Fruit fly (Drosophila melanogaster) whole organism, prepupa: Measurements from ENCODE around the gene CG32817.

Experiments
- Blimp-1 ChIP-seq: fragments of 200-800 bp; sonication (Bioruptor generic); optimal IDR thresholded peaks from 3 replicates; lab custom pipeline; 2017; ENCODE audit warnings: missing biosample characterization, missing genetic modification characterization, mild to moderate bottlenecking, moderate library complexity, missing genetic modification reagents
- CG10631 ChIP-seq: fragments of 200-800 bp; sonication (Bioruptor generic); optimal IDR thresholded peaks from 2 replicates; lab custom pipeline; 2016; ENCODE audit warnings: missing biosample characterization, missing genetic modification characterization
- CG11294 ChIP-seq: fragments of 200-800 bp; sonication (Bioruptor generic); IDR thresholded peaks from 2 replicates; pipeline ENCODE4 v1.3.6; 2022; ENCODE audit warnings: missing biosample characterization, missing genetic modification characterization
- CG11762 ChIP-seq: fragments of 200-800 bp; sonication (Bioruptor generic); optimal IDR thresholded peaks from 3 replicates; lab custom pipeline; 2016; ENCODE audit warnings: missing biosample characterization, missing genetic modification characterization; ENCODE audit not compliant: insufficient read depth
- CG11902 ChIP-seq: fragments of 200-800 bp; sonication (Bioruptor generic); optimal IDR thresholded peaks from 3 replicates; lab custom pipeline; 2016; ENCODE audit warnings: missing biosample characterization, missing genetic modification characterization
- CG15336 ChIP-seq: fragments of 200-800 bp; sonication (Bioruptor generic); IDR thresholded peaks from 2 replicates; pipeline ENCODE4 v1.3.6; 2022; ENCODE audit warnings: missing biosample characterization, missing genetic modification characterization
- CG1621 ChIP-seq: fragments of 200-800 bp; sonication (Bioruptor generic); optimal IDR thresholded peaks from 3 replicates; lab custom pipeline; 2018; ENCODE audit warnings: missing biosample characterization, mild to moderate bottlenecking, missing genetic modification characterization
- CG3032 ChIP-seq: fragments of 200-800 bp; optimal IDR thresholded peaks from 2 replicates; lab custom pipeline; 2019; ENCODE audit warnings: missing biosample characterization, mild to moderate bottlenecking, missing genetic modification characterization, moderate library complexity
- CG31627 ChIP-seq: fragments of 200-800 bp; sonication (Bioruptor generic); optimal IDR thresholded peaks from 3 replicates; lab custom pipeline; 2016; ENCODE audit warnings: missing biosample characterization, missing genetic modification characterization
- CG32006 ChIP-seq: fragments of 200-800 bp; sonication (Bioruptor generic); optimal IDR thresholded peaks from 3 replicates; lab custom pipeline; 2017; ENCODE audit warnings: missing biosample characterization, mild to moderate bottlenecking, missing genetic modification characterization
- CG3919 ChIP-seq: fragments of 200-800 bp; sonication (Bioruptor generic); optimal IDR thresholded peaks from 3 replicates; lab custom pipeline; 2016; ENCODE audit warnings: missing biosample characterization, missing genetic modification characterization
- CG4318 ChIP-seq: fragments of 200-800 bp; sonication (Bioruptor generic); optimal IDR thresholded peaks from 3 replicates; lab custom pipeline; 2017; ENCODE audit warnings: missing biosample characterization, mild to moderate bottlenecking, missing genetic modification characterization
- CG6276 ChIP-seq: fragments of 200-800 bp; sonication (Bioruptor generic); optimal IDR thresholded peaks from 2 replicates; lab custom pipeline; 2017; ENCODE audit warnings: missing biosample characterization, mild to moderate bottlenecking, missing genetic modification characterization
- CG6792 ChIP-seq: fragments of 200-800 bp; sonication (Bioruptor generic); optimal IDR thresholded peaks from 3 replicates; lab custom pipeline; 2016; ENCODE audit warnings: missing biosample characterization, missing genetic modification characterization
- CG6854 ChIP-seq: fragments of 200-800 bp; sonication (Bioruptor generic); optimal IDR thresholded peaks from 2 replicates; lab custom pipeline; 2017; ENCODE audit warnings: missing biosample characterization, mild to moderate bottlenecking, missing genetic modification characterization
- CG8119 ChIP-seq: fragments of 200-800 bp; sonication (Bioruptor generic); IDR thresholded peaks from 3 replicates; pipeline ENCODE4 v1.3.6; 2022; ENCODE audit warnings: missing biosample characterization, missing genetic modification characterization
- CG8319 ChIP-seq: fragments of 200-800 bp; sonication (Bioruptor generic); optimal IDR thresholded peaks from 3 replicates; lab custom pipeline; 2016; ENCODE audit warnings: missing biosample characterization, missing genetic modification characterization
- CG9139 ChIP-seq: fragments of 200-800 bp; sonication (Bioruptor generic); optimal IDR thresholded peaks from 3 replicates; lab custom pipeline; 2017; ENCODE audit warnings: missing biosample characterization, mild to moderate bottlenecking, missing genetic modification characterization
- Eip75B ChIP-seq: fragments of 200-800 bp; sonication (Bioruptor generic); optimal IDR thresholded peaks from 3 replicates; lab custom pipeline; 2016; ENCODE audit warnings: missing biosample characterization, missing genetic modification characterization
- Eip78C ChIP-seq: fragments of 200-800 bp; sonication (Bioruptor generic); peaks from one replicate; lab custom pipeline; 2016; ENCODE audit warnings: missing biosample characterization, missing genetic modification characterization
- Eip93F ChIP-seq: fragments of 200-800 bp; sonication (Bioruptor generic); optimal IDR thresholded peaks from 2 replicates; lab custom pipeline; 2016; ENCODE audit warnings: missing biosample characterization, mild to moderate bottlenecking, missing genetic modification characterization
- Ets21C ChIP-seq: fragments of 200-800 bp; sonication (Bioruptor generic); optimal IDR thresholded peaks from 3 replicates; lab custom pipeline; 2016; ENCODE audit warnings: missing biosample characterization, missing genetic modification characterization
- Ets96B ChIP-seq: fragments of 200-800 bp; optimal IDR thresholded peaks from 2 replicates; lab custom pipeline; 2019; ENCODE audit warnings: missing biosample characterization, mild to moderate bottlenecking, missing genetic modification characterization, moderate library complexity
- Gug ChIP-seq: fragments of 200-800 bp; sonication (Bioruptor generic); IDR thresholded peaks from 2 replicates; pipeline ENCODE4 v1.3.6; 2022; ENCODE audit warnings: missing biosample characterization, missing genetic modification characterization
- Hr38 ChIP-seq: sonication (Bioruptor generic); optimal IDR thresholded peaks from 2 replicates; lab custom pipeline; 2016; ENCODE audit warnings: missing biosample characterization, missing genetic modification characterization
- Hr39 ChIP-seq: fragments of 200-800 bp; sonication (Bioruptor generic); optimal IDR thresholded peaks from 2 replicates; lab custom pipeline; 2016; ENCODE audit warnings: missing biosample characterization, missing genetic modification characterization
- Lpt ChIP-seq: fragments of 200-800 bp; sonication (Bioruptor generic); optimal IDR thresholded peaks from 3 replicates; lab custom pipeline; 2016; ENCODE audit warnings: missing biosample characterization, missing genetic modification characterization
- Met ChIP-seq: fragments of 200-800 bp; sonication (Bioruptor generic); optimal IDR thresholded peaks from 3 replicates; lab custom pipeline; 2016; ENCODE audit warnings: missing biosample characterization, missing genetic modification characterization
- OdsH ChIP-seq: fragments of 200-800 bp; sonication (Bioruptor generic); optimal IDR thresholded peaks from 3 replicates; lab custom pipeline; 2016; ENCODE audit warnings: missing biosample characterization, missing genetic modification characterization
- Sox14 ChIP-seq: fragments of 200-800 bp; sonication (Bioruptor generic); optimal IDR thresholded peaks from 3 replicates; lab custom pipeline; 2016; ENCODE audit warnings: missing biosample characterization, missing genetic modification characterization
- achi ChIP-seq: fragments of 200-800 bp; sonication (Bioruptor generic); optimal IDR thresholded peaks from 3 replicates; lab custom pipeline; 2016; ENCODE audit warnings: missing biosample characterization, missing genetic modification characterization
- cyc ChIP-seq: fragments of 200-800 bp; sonication (Bioruptor generic); optimal IDR thresholded peaks from 3 replicates; lab custom pipeline; 2016; ENCODE audit warnings: missing biosample characterization, missing genetic modification characterization
- dac ChIP-seq: fragments of 200-800 bp; sonication (Bioruptor generic); optimal IDR thresholded peaks from 2 replicates; lab custom pipeline; 2017; ENCODE audit warnings: missing biosample characterization, mild to moderate bottlenecking, missing genetic modification characterization
- dsx ChIP-seq: fragments of 200-800 bp; optimal IDR thresholded peaks from 3 replicates; lab custom pipeline; 2019; ENCODE audit warnings: missing biosample characterization, mild to moderate bottlenecking, missing genetic modification characterization, moderate library complexity; ENCODE audit not compliant: poor library complexity, severe bottlenecking
- eg ChIP-seq: fragments of 200-800 bp; sonication (Bioruptor generic); IDR thresholded peaks from 3 replicates; pipeline ENCODE4 v1.3.6; 2022; ENCODE audit warnings: missing biosample characterization, missing genetic modification characterization
- fd85E ChIP-seq: fragments of 200-800 bp; sonication (Bioruptor generic); optimal IDR thresholded peaks from 3 replicates; lab custom pipeline; 2016; ENCODE audit warnings: missing biosample characterization, missing genetic modification characterization
- fkh ChIP-seq: fragments of 200-800 bp; sonication (Bioruptor generic); optimal IDR thresholded peaks from 3 replicates; lab custom pipeline; 2017; ENCODE audit warnings: missing biosample characterization, mild to moderate bottlenecking, missing genetic modification characterization, moderate library complexity
- lz ChIP-seq: fragments of 200-800 bp; sonication (Bioruptor generic); optimal IDR thresholded peaks from 3 replicates; lab custom pipeline; 2016; ENCODE audit warnings: missing biosample characterization, missing genetic modification characterization
- net ChIP-seq: fragments of 200-800 bp; sonication (Bioruptor generic); optimal IDR thresholded peaks from 3 replicates; lab custom pipeline; 2016; ENCODE audit warnings: missing biosample characterization, missing genetic modification characterization
- pdm3 ChIP-seq: fragments of 200-800 bp; sonication (Bioruptor generic); optimal IDR thresholded peaks from 3 replicates; lab custom pipeline; 2016; ENCODE audit warnings: missing biosample characterization, missing genetic modification characterization
- spab ChIP-seq: fragments of 200-800 bp; sonication (Bioruptor generic); optimal IDR thresholded peaks from 2 replicates; lab custom pipeline; 2017; ENCODE audit warnings: missing biosample characterization, mild to moderate bottlenecking, missing genetic modification characterization, missing genetic modification reagents
- ss ChIP-seq, 2 experiments: fragments of 200-800 bp; sonication (Bioruptor generic); optimal IDR thresholded peaks; 2 replicates in 1 of 2; 3 replicates in 1 of 2; lab custom pipeline; 2017 to 2018; ENCODE audit warnings: mild to moderate bottlenecking in 2 of 2, missing biosample characterization in 2 of 2, missing genetic modification characterization in 2 of 2, moderate library complexity in 1 of 2
- topi ChIP-seq: fragments of 200-800 bp; sonication (Bioruptor generic); optimal IDR thresholded peaks from 3 replicates; lab custom pipeline; 2016; ENCODE audit warnings: missing biosample characterization, missing genetic modification characterization
- vri ChIP-seq: fragments of 200-800 bp; sonication (Bioruptor generic); optimal IDR thresholded peaks from 3 replicates; lab custom pipeline; 2016; ENCODE audit warnings: missing biosample characterization, mild to moderate bottlenecking, missing genetic modification characterization

CG32817 gene

DNA sequence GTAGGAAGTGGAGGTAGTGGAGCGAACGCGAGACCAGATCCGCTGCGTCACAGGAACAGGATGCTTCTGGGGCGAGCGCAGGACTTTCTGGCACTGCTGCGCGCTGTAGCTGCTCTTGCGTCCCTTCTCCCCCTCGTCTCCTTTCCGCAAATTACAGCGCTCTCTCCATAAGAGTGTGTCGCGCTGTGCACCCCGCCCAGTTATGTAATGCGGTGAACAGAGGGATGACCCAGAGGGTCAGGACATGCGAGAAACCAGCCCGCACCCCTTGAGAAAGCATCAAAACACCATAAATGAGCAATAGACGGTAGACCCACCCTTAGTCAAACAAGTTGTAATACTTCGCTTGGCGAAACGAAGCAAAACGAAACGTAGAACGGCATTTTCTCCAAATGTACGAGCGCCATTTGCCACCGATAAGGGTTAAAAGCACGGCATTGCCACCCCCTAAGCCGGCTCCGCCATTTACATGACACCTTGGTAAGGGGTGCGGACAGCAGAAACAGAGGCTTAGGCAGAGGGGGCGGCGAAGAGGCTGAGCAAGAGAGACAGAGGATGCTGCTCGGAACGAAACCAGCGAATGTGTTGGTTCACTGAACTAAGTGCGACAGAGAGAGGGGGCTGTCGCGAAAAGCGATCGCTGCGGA, 41.5 kb downstream of the CG32817 start:
- TF ChIP-seq CG8119 (GFP tag; lab: Robert Waterston, UW) = no peak
- TF ChIP-seq Gug (GFP tag; lab: Robert Waterston, UW) = no peak
- peak; percentile 50 for TF ChIP-seq Eip78C
- TF ChIP-seq ss (GFP tag; optimal IDR thresholded peaks at IDR 0.05; lab: Kevin White, UChicago) = peak in 1 of 2 experiments; percentile 7
- no peak for TF ChIP-seq cyc
- peak; percentile 12 for TF ChIP-seq vri (GFP tag; lab: Kevin White, UChicago)

DNA sequence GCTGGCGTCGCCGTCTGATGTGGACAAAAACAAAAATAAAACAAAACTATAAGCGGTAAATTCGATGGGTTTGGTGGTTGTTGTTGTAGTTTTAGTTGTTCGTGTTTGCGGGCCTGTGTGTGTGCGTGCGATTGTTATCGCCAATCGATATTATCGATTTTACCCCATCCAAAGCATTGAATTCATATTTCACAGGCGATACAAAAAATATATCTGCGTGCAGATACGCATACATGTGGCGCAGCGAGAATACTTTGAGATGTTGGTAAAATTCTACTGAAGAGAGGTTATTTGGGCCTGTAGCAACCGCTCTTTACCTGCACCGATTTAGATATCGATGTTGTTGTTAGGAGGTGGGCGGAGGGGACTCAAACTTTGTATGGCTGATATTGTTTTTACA, 42.8 kb downstream of the CG32817 start:
- no peak for TF ChIP-seq CG31627 (GFP tag; lab: Kevin White, UChicago)
- TF ChIP-seq CG32006 (GFP tag; lab: Kevin White, UChicago) = no peak
- peak; percentile 23 for TF ChIP-seq Eip78C
- TF ChIP-seq, all 60 proteins: peak for 1

DNA sequence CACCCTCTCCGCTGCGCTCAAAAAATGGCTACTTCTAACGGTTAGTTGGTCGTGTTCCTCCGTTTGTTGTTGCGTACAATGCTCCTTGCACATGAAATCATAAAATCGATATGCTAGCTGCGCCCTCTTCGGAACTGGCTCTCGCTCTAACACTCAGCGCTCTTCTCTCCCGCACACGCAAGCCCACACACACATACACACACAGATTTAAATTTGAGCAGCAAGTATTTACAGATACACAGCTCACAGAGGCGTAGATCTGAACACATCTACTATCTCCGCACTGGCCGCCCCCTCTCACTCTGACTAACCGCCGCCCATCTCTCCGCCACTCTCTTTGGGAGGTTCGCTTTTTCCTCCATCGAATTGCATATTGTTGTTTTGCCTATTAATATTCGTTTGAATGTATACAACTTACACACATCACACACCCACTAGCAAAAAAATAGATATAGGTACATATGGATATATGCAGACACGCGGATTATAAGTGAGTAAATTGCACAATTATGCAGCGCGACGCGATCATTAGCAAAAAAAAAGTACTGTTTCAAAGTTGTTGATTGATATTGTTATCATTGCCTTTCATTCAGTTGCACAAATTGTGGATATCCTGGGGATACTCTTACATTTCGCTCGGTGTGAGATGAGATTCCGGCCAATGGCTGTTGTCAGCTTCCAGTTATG, 43.6 kb downstream of the CG32817 start:
- TF ChIP-seq fkh (GFP tag; lab: Kevin White, UChicago) = peak; percentile 91
- peak; percentile 55; the same call in 1 of the 3 replicates for TF ChIP-seq CG8119 (GFP tag; lab: Robert Waterston, UW)
- no peak for TF ChIP-seq fd85E (GFP tag; lab: Kevin White, UChicago)
- TF ChIP-seq CG3032 (tag; lab: Kevin White, UChicago) = peak; percentile 43
- TF ChIP-seq dac (GFP tag; lab: Kevin White, UChicago) = peak; percentile 61
- peak; percentile 16 for TF ChIP-seq Eip93F (GFP tag; lab: Kevin White, UChicago)
- TF ChIP-seq OdsH (GFP tag; lab: Kevin White, UChicago) = peak; percentile 72
- TF ChIP-seq CG11762 (GFP tag; lab: Kevin White, UChicago) = peak; percentile 52
- peak; percentile 74 for TF ChIP-seq cyc
- peak; percentile 58 for TF ChIP-seq CG8319 (GFP tag; lab: Kevin White, UChicago)
- peak; percentile 82 for TF ChIP-seq Lpt (GFP tag; lab: Kevin White, UChicago)
- peak; percentile 25 for TF ChIP-seq CG10631 (GFP tag; lab: Kevin White, UChicago)
- TF ChIP-seq Eip78C = peak; percentile 51
- TF ChIP-seq CG9139 = no peak
- TF ChIP-seq dsx (GFP tag; lab: Kevin White, UChicago) = peak; percentile 45
- TF ChIP-seq Sox14 (GFP tag; lab: Kevin White, UChicago) = peak; percentile 75
- peak; percentile 61 for TF ChIP-seq achi
- peak; percentile 67 for TF ChIP-seq Ets21C (GFP tag; lab: Kevin White, UChicago)
- peak; percentile 13 for TF ChIP-seq spab (GFP tag; lab: Kevin White, UChicago)
- TF ChIP-seq net = peak; percentile 65
- TF ChIP-seq Ets96B = peak; percentile 48
- TF ChIP-seq Hr38 (GFP tag; lab: Kevin White, UChicago) = peak; percentile 59
- peak; percentile 56; the same call in 1 of the 2 replicates for TF ChIP-seq CG11294 (GFP tag; lab: Robert Waterston, UW)
- TF ChIP-seq eg = peak; percentile 82
- peak; percentile 70 for TF ChIP-seq topi
- peak; percentile 47 to 59 for TF ChIP-seq ss (GFP tag; optimal IDR thresholded peaks at IDR 0.05; lab: Kevin White, UChicago)
- peak; percentile 45 for TF ChIP-seq CG15336 (GFP tag; lab: Robert Waterston, UW)
- peak; percentile 50 for TF ChIP-seq CG4318 (GFP tag; lab: Kevin White, UChicago)
- TF ChIP-seq CG31627 (GFP tag; lab: Kevin White, UChicago) = peak; percentile 84
- peak; percentile 84 for TF ChIP-seq vri (GFP tag; lab: Kevin White, UChicago)
- TF ChIP-seq Hr39 (GFP tag; lab: Kevin White, UChicago) = peak; percentile 77
- TF ChIP-seq CG6792 (GFP tag; lab: Kevin White, UChicago) = peak; percentile 74
- TF ChIP-seq pdm3 (GFP tag; lab: Kevin White, UChicago) = peak; percentile 70
- TF ChIP-seq CG1621 = peak; percentile 77
- peak; percentile 53 for TF ChIP-seq CG32006 (GFP tag; lab: Kevin White, UChicago)
- peak; percentile 84 for TF ChIP-seq lz (GFP tag; lab: Kevin White, UChicago)
- peak; percentile 51 for TF ChIP-seq CG11902 (GFP tag; lab: Kevin White, UChicago)
- TF ChIP-seq Met (GFP tag; lab: Kevin White, UChicago) = peak; percentile 80
- peak; percentile 59 for TF ChIP-seq Eip75B
- no peak for TF ChIP-seq Blimp-1 (GFP tag; lab: Kevin White, UChicago)
- peak; percentile 62 for TF ChIP-seq CG6854 (GFP tag; lab: Kevin White, UChicago)
- TF ChIP-seq CG6276 (GFP tag; lab: Kevin White, UChicago) = peak; percentile 47
- peak; percentile 82 for TF ChIP-seq CG3919 (GFP tag; lab: Kevin White, UChicago)
